Worm (Caenorhabditis elegans) whole organism, L4 larva: Measurements from ENCODE around the gene T10B9.14.

Experiments
- attf-4 ChIP-seq: sonication (generic microtip); optimal IDR thresholded peaks from 3 replicates; lab custom pipeline; 2017; ENCODE audit warnings: missing biosample characterization, missing genetic modification characterization
- cey-2 ChIP-seq: sonication (generic microtip); optimal IDR thresholded peaks from 3 replicates; lab custom pipeline; 2017; ENCODE audit warnings: missing genetic modification characterization, mild to moderate bottlenecking, missing compliant biosample characterization, antibody characterized with exemption, borderline replicate concordance; ENCODE audit not compliant: insufficient read depth
- dmd-9 ChIP-seq: fragments of 200-800 bp; sonication (Bioruptor generic); IDR thresholded peaks from 2 replicates; pipeline ENCODE4 v1.3.6; 2022; ENCODE audit warnings: missing genetic modification reagents, missing genetic modification characterization, missing compliant biosample characterization
- lin-1 ChIP-seq: fragments of 200-800 bp; sonication (Bioruptor generic); IDR thresholded peaks from 2 replicates; pipeline ENCODE4 v1.3.6; 2022; ENCODE audit warnings: missing genetic modification reagents, missing genetic modification characterization, missing compliant biosample characterization
- lin-13 ChIP-seq: fragments of 150-350 bp; optimal IDR thresholded peaks from 2 replicates; lab custom pipeline; 2014; ENCODE audit warnings: missing biosample characterization, missing genetic modification reagents, missing genetic modification characterization
- mdl-1 ChIP-seq, 2 experiments: fragments of 150-350 bp in 1 of 2; sonication (generic microtip) in 1 of 2; optimal IDR thresholded peaks; 2 replicates each; lab custom pipeline; 2014 to 2017; ENCODE audit warnings: missing biosample characterization in 2 of 2, missing genetic modification characterization in 2 of 2
- mxl-3 ChIP-seq: fragments of 200-800 bp; sonication (Bioruptor generic); optimal IDR thresholded peaks from 2 replicates; lab custom pipeline; 2018; ENCODE audit warnings: mild to moderate bottlenecking, missing genetic modification characterization, missing compliant biosample characterization
- nhr-76 ChIP-seq: fragments of 150-350 bp; optimal IDR thresholded peaks from 2 replicates; lab custom pipeline; 2014; ENCODE audit warnings: missing biosample characterization, missing genetic modification characterization

ce11 chrII:9828502-9828901 is 46.3 kb upstream of the T10B9.14 start:
- TF ChIP-seq lin-13 (no peak), mxl-3 (GFP tag; lab: Kevin White, UChicago) (no peak), nhr-76 (tag; lab: Kevin White, UChicago) (no peak), attf-4 (tag; lab: Kevin White, UChicago) (no peak), mdl-1 (tag; optimal IDR thresholded peaks at IDR 0.05; lab: Kevin White, UChicago) (no peak), cey-2 (tag; lab: Kevin White, UChicago) (no peak), dmd-9 (GFP tag; lab: Robert Waterston, UW) (no peak), lin-1 (GFP tag; lab: Robert Waterston, UW) (no peak)
